Worm (Caenorhabditis elegans) whole organism, early embryonic: ENCODE results near the gene ced-8.

Experiments
- B0310.2 ChIP-seq: sonication (generic microtip); optimal IDR thresholded peaks from 2 replicates; lab custom pipeline; 2016; ENCODE audit warnings: mild to moderate bottlenecking, missing genetic modification characterization, missing compliant biosample characterization
- F13C5.2 ChIP-seq: sonication (generic microtip); optimal IDR thresholded peaks from 2 replicates; lab custom pipeline; 2017; ENCODE audit warnings: mild to moderate bottlenecking, missing genetic modification characterization, inconsistent platforms, missing compliant biosample characterization
- ama-1 ChIP-seq: fragments of 150-350 bp; optimal IDR thresholded peaks from 2 replicates; lab custom pipeline; 2014
- ceh-36 ChIP-seq: sonication (generic microtip); optimal IDR thresholded peaks from 2 replicates; lab custom pipeline; 2016; ENCODE audit warnings: missing genetic modification characterization, inconsistent platforms, missing compliant biosample characterization
- flt-1 ChIP-seq: fragments of 200-800 bp; sonication (Bioruptor generic); IDR thresholded peaks from 2 replicates; pipeline ENCODE4 v1.3.6; 2022; ENCODE audit warnings: missing genetic modification characterization, missing compliant biosample characterization
- tbx-37 ChIP-seq: fragments of 200-800 bp; sonication (Bioruptor generic); conservative IDR thresholded peaks from 2 replicates; pipeline ENCODE4 v1.3.6; 2022; ENCODE audit warnings: missing genetic modification reagents, missing genetic modification characterization, missing compliant biosample characterization
- tra-4 ChIP-seq: sonication (generic microtip); optimal IDR thresholded peaks from 2 replicates; lab custom pipeline; 2017; ENCODE audit warnings: missing genetic modification characterization, missing compliant biosample characterization

- TF ChIP-seq ama-1 (no peak), F13C5.2 (tag; lab: Kevin White, UChicago) (no peak), tbx-37 (GFP tag; lab: Robert Waterston, UW) (no peak), tra-4 (tag; lab: Kevin White, UChicago) (no peak), ceh-36 (tag; lab: Kevin White, UChicago) (no peak), flt-1 (GFP tag; lab: Robert Waterston, UW) (no peak), B0310.2 (tag; lab: Kevin White, UChicago) (no peak)
These were observed 43.1 kb upstream of the ced-8 start for ce11 chrX:8459789-8460188.
